Worm (Caenorhabditis elegans): ENCODE data around the gene gyg-2.

Gene gyg-2

ce11 chrV:16756166-16756565 lies 10.1 kb upstream of the gyg-2 start:
- TF ChIP-seq ceh-36 (tag; optimal IDR thresholded peaks at IDR 0.05): no peak

ce11 chrV:16752089-16753030 lies 6.3 kb upstream of the gyg-2 start:
- TF ChIP-seq B0310.2 (tag; optimal IDR thresholded peaks at IDR 0.05) (no peak), ceh-13 (GFP tag; optimal IDR thresholded peaks at IDR 0.05) (no peak), ets-7 (tag; optimal IDR thresholded peaks at IDR 0.05) (no peak), scrt-1 (GFP tag; IDR thresholded peaks at IDR 0.05) (no peak), tbx-11 (GFP tag; IDR thresholded peaks at IDR 0.05) (no peak), tbx-37 (GFP tag; conservative IDR thresholded peaks at IDR 0.05) (no peak), pes-1 (GFP tag; IDR thresholded peaks at IDR 0.05) (no peak), tra-4 (tag; optimal IDR thresholded peaks at IDR 0.05) (no peak), sea-1 (GFP tag; conservative IDR thresholded peaks at IDR 0.05) (no peak), hmg-4 (GFP tag; optimal IDR thresholded peaks at IDR 0.05) (no peak), ceh-36 (tag; optimal IDR thresholded peaks at IDR 0.05) (no peak), ama-1 (optimal IDR thresholded peaks at IDR 0.05) (no peak), hnd-1 (tag; optimal IDR thresholded peaks at IDR 0.05) (no peak), flt-1 (GFP tag; IDR thresholded peaks at IDR 0.05) (no peak), hmbx-1 (tag; optimal IDR thresholded peaks at IDR 0.05) (no peak), F13C5.2 (tag; optimal IDR thresholded peaks at IDR 0.05) (no peak), aly-1 (tag; optimal IDR thresholded peaks at IDR 0.05) (no peak)

ce11 chrV:16749473-16749872 lies 3.4 kb upstream of the gyg-2 start:
- TF ChIP-seq pes-1 (GFP tag; IDR thresholded peaks at IDR 0.05) (no peak), sea-1 (GFP tag; conservative IDR thresholded peaks at IDR 0.05) (no peak), hmg-4 (GFP tag; optimal IDR thresholded peaks at IDR 0.05) (no peak), aly-1 (tag; optimal IDR thresholded peaks at IDR 0.05) (no peak), ama-1 (optimal IDR thresholded peaks at IDR 0.05) (no peak), ceh-13 (GFP tag; optimal IDR thresholded peaks at IDR 0.05) (no peak), B0310.2 (tag; optimal IDR thresholded peaks at IDR 0.05) (no peak), tbx-37 (GFP tag; conservative IDR thresholded peaks at IDR 0.05) (no peak), tbx-11 (GFP tag; IDR thresholded peaks at IDR 0.05) (no peak), ceh-36 (tag; optimal IDR thresholded peaks at IDR 0.05) (no peak), F13C5.2 (tag; optimal IDR thresholded peaks at IDR 0.05) (no peak), tra-4 (tag; optimal IDR thresholded peaks at IDR 0.05) (no peak), hmbx-1 (tag; optimal IDR thresholded peaks at IDR 0.05) (no peak), hnd-1 (tag; optimal IDR thresholded peaks at IDR 0.05) (no peak), flt-1 (GFP tag; IDR thresholded peaks at IDR 0.05) (no peak), scrt-1 (GFP tag; IDR thresholded peaks at IDR 0.05) (no peak), ets-7 (tag; optimal IDR thresholded peaks at IDR 0.05) (no peak)

ce11 chrV:16747031-16747672 lies 1.1 kb upstream of the gyg-2 start, which contains the start of gene dkf-2:
Gene dkf-2 (plus strand): TSS chrV:16747622.
- no peak for TF ChIP-seq B0310.2 (tag; optimal IDR thresholded peaks at IDR 0.05)
- no peak for TF ChIP-seq ets-7 (tag; optimal IDR thresholded peaks at IDR 0.05)
- no peak for TF ChIP-seq tra-4 (tag; optimal IDR thresholded peaks at IDR 0.05)
- no peak for TF ChIP-seq hmg-4 (GFP tag; optimal IDR thresholded peaks at IDR 0.05)
- no peak for TF ChIP-seq sea-1 (GFP tag; conservative IDR thresholded peaks at IDR 0.05)
- no peak for TF ChIP-seq aly-1 (tag; optimal IDR thresholded peaks at IDR 0.05)
- TF ChIP-seq tbx-11 (GFP tag; IDR thresholded peaks at IDR 0.05): no peak
- no peak for TF ChIP-seq hnd-1 (tag; optimal IDR thresholded peaks at IDR 0.05)
- no peak for TF ChIP-seq tbx-37 (GFP tag; conservative IDR thresholded peaks at IDR 0.05)
- no peak for TF ChIP-seq ama-1 (optimal IDR thresholded peaks at IDR 0.05)
- no peak for TF ChIP-seq ceh-36 (tag; optimal IDR thresholded peaks at IDR 0.05)
- no peak for TF ChIP-seq flt-1 (GFP tag; IDR thresholded peaks at IDR 0.05)
- TF ChIP-seq F13C5.2 (tag; optimal IDR thresholded peaks at IDR 0.05): no peak

- TF ChIP-seq flt-1 (GFP tag; IDR thresholded peaks at IDR 0.05): no peak
- TF ChIP-seq ceh-13 (GFP tag; optimal IDR thresholded peaks at IDR 0.05): no peak
- TF ChIP-seq scrt-1 (GFP tag; IDR thresholded peaks at IDR 0.05): no peak
- TF ChIP-seq hnd-1 (tag; optimal IDR thresholded peaks at IDR 0.05): no peak
Observed at ce11 chrV:16745214-16745613, 844 bp downstream of the gyg-2 start.

- TF ChIP-seq tbx-11 (GFP tag; IDR thresholded peaks at IDR 0.05) (no peak), tra-4 (tag; optimal IDR thresholded peaks at IDR 0.05) (no peak), ets-7 (tag; optimal IDR thresholded peaks at IDR 0.05) (no peak), flt-1 (GFP tag; IDR thresholded peaks at IDR 0.05) (no peak), tbx-37 (GFP tag; conservative IDR thresholded peaks at IDR 0.05) (no peak), hnd-1 (tag; optimal IDR thresholded peaks at IDR 0.05) (no peak), ceh-13 (GFP tag; optimal IDR thresholded peaks at IDR 0.05) (no peak), ama-1 (optimal IDR thresholded peaks at IDR 0.05) (no peak), pes-1 (GFP tag; IDR thresholded peaks at IDR 0.05) (no peak), hmbx-1 (tag; optimal IDR thresholded peaks at IDR 0.05) (no peak), scrt-1 (GFP tag; IDR thresholded peaks at IDR 0.05) (no peak), aly-1 (tag; optimal IDR thresholded peaks at IDR 0.05) (no peak), hmg-4 (GFP tag; optimal IDR thresholded peaks at IDR 0.05) (no peak), sea-1 (GFP tag; conservative IDR thresholded peaks at IDR 0.05) (no peak), ceh-36 (tag; optimal IDR thresholded peaks at IDR 0.05) (no peak), F13C5.2 (tag; optimal IDR thresholded peaks at IDR 0.05) (no peak), B0310.2 (tag; optimal IDR thresholded peaks at IDR 0.05) (no peak)
Observed at ce11 chrV:16744783-16745182, 1.3 kb downstream of the gyg-2 start.

ce11 chrV:16742123-16742522 lies 3.9 kb downstream of the gyg-2 start, which contains the start of gene T25E12.6:
Gene T25E12.6 (plus strand): TSS chrV:16742423.
- no peak for TF ChIP-seq B0310.2 (tag; optimal IDR thresholded peaks at IDR 0.05)
- no peak for TF ChIP-seq tbx-37 (GFP tag; conservative IDR thresholded peaks at IDR 0.05)
- no peak for TF ChIP-seq pes-1 (GFP tag; IDR thresholded peaks at IDR 0.05)
- TF ChIP-seq sea-1 (GFP tag; conservative IDR thresholded peaks at IDR 0.05): no peak
- TF ChIP-seq ceh-36 (tag; optimal IDR thresholded peaks at IDR 0.05): no peak
- TF ChIP-seq ets-7 (tag; optimal IDR thresholded peaks at IDR 0.05): no peak
- TF ChIP-seq hmbx-1 (tag; optimal IDR thresholded peaks at IDR 0.05): no peak

Measured in whole organism, early embryonic.